Fruit fly (Drosophila melanogaster): ENCODE data around the gene CG42795.

The CG42795 gene

DNA sequence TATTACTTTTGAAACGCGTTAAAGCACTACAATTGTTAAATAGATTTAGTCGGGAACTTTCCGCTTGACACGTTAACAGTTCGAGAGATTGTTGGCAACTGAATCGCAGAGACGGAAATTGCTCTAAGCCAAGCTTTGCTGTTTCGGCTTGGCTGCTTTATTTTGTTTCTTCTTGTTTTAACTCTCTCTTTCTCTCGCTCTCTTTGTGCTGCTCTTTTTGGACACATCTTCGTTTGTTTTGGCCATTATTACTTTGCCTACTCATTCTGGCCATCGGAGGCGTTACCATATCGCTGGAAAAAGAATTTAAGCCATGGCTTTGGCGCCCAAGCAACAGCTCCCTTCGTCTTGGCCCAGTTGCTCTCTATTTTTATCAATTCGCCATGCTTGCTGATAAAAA, 36.0 kb upstream of the CG42795 start, which contains the start of gene CG12814 (continued):
- TF ChIP-seq topi (GFP tag; optimal IDR thresholded peaks at IDR 0.05) (no peak), CG6854 (GFP tag; optimal IDR thresholded peaks at IDR 0.05) (no peak), CG6792 (GFP tag; optimal IDR thresholded peaks at IDR 0.05) (no peak), cyc (GFP tag; optimal IDR thresholded peaks at IDR 0.05) (no peak), achi (GFP tag; optimal IDR thresholded peaks at IDR 0.05) (no peak), esn (GFP tag; optimal IDR thresholded peaks at IDR 0.05) (peak; percentile 19), CG8632 (GFP tag; optimal IDR thresholded peaks at IDR 0.05) (peak; percentile 25)

DNA sequence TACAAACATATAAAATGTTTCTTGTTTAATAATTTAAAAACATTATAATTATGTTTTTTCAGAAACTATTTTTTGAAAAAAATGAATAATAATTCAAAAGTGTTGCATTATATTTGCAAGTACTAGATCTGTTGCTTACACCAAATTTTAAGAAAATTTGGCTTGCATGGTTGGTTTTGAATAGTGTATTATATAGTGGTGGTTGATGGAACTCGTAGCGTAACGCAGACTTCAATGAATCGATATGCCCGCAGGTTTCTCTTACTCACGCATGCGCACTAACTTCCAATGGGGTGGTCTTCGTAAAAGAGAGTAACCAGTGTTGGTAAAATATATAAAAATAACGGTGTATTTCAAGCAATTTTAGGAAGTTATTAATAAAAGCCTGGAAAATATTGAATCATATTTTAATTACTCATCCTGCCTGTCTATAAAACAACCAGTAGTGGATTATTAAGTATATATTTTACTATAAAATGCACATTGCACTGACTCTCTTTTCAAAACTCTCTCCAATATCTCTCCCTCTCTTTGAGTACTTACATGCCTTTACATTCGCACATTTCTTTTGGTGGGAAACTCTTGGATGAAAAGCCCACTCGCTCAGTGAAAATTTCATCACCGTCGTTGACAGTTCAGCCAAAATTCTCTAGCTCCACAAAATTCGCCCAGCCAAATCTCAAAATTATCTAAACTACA, 35.3 kb upstream of the CG42795 start, which contains the start of gene Syn:
Gene Syn, plus strand, starts transcription at position 606 of the 699 bp plus-strand sequence.
- TF ChIP-seq cyc (GFP tag; optimal IDR thresholded peaks at IDR 0.05) (no peak), Eip78C (GFP tag) (peak; percentile 48), CG32006 (GFP tag; optimal IDR thresholded peaks at IDR 0.05) (peak; percentile 4), ss (GFP tag; optimal IDR thresholded peaks at IDR 0.05) (no peak), Hr4 (GFP tag; optimal IDR thresholded peaks at IDR 0.05) (peak; percentile 37)

DNA sequence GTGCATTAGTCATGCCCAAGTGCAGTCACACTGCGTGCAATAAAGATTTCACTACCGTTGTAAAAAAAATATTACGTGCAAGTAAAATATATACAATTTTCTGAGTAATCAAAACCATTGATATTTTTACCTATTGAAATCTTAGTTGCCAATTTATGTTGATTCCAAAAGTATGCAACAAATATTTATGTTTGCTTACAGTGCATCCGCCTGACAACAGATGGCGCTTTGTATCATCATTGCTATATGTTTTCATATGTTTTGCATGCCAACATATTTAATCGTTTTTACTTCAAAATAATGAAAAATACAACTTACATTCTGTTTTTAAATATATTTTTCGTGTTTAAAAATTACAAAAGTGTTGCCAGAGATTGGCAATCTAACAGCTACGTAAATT, 21.9 kb upstream of the CG42795 start:
- no peak for TF ChIP-seq CG8632 (GFP tag; optimal IDR thresholded peaks at IDR 0.05)
- TF ChIP-seq Eip78C (GFP tag), result peak; percentile 74
- TF ChIP-seq CG3919 (GFP tag; optimal IDR thresholded peaks at IDR 0.05), result peak; percentile 24
- no peak for TF ChIP-seq Ets21C (GFP tag; optimal IDR thresholded peaks at IDR 0.05)
- no peak for TF ChIP-seq CG6792 (GFP tag; optimal IDR thresholded peaks at IDR 0.05)
- no peak for TF ChIP-seq dsx (GFP tag; optimal IDR thresholded peaks at IDR 0.05; ENCODE audit: poor library complexity, severe bottlenecking)
- no peak for TF ChIP-seq Sox14 (GFP tag; optimal IDR thresholded peaks at IDR 0.05)
- TF ChIP-seq topi (GFP tag; optimal IDR thresholded peaks at IDR 0.05), result peak; percentile 30
- TF ChIP-seq fd59A (GFP tag; optimal IDR thresholded peaks at IDR 0.05), result no peak
- TF ChIP-seq CG3032 (tag; optimal IDR thresholded peaks at IDR 0.05), result no peak
- TF ChIP-seq CG8319 (GFP tag; optimal IDR thresholded peaks at IDR 0.05), result no peak
- peak; percentile 30 for TF ChIP-seq Met (GFP tag; optimal IDR thresholded peaks at IDR 0.05)
- peak; percentile 4 for TF ChIP-seq Hr4 (GFP tag; optimal IDR thresholded peaks at IDR 0.05)
- no peak for TF ChIP-seq Eip93F (GFP tag; optimal IDR thresholded peaks at IDR 0.05)
- no peak for TF ChIP-seq CG10669 (GFP tag; optimal IDR thresholded peaks at IDR 0.05)
- TF ChIP-seq Smox (GFP tag; optimal IDR thresholded peaks at IDR 0.05), result no peak
- peak; percentile 14 for TF ChIP-seq CG32006 (GFP tag; optimal IDR thresholded peaks at IDR 0.05)
- no peak for TF ChIP-seq CG6808 (GFP tag; optimal IDR thresholded peaks at IDR 0.05)
- TF ChIP-seq CG31627 (GFP tag; optimal IDR thresholded peaks at IDR 0.05), result peak; percentile 28
- peak; percentile 23 for TF ChIP-seq lz (GFP tag; optimal IDR thresholded peaks at IDR 0.05)
- TF ChIP-seq fkh (GFP tag; optimal IDR thresholded peaks at IDR 0.05), result peak; percentile 13
- TF ChIP-seq Blimp-1 (GFP tag; optimal IDR thresholded peaks at IDR 0.05), result no peak
- TF ChIP-seq cyc (GFP tag; optimal IDR thresholded peaks at IDR 0.05), result peak; percentile 16
- TF ChIP-seq Hr39 (GFP tag; optimal IDR thresholded peaks at IDR 0.05), result peak; percentile 2
- TF ChIP-seq esn (GFP tag; optimal IDR thresholded peaks at IDR 0.05), result peak; percentile 17
- TF ChIP-seq ss (GFP tag; optimal IDR thresholded peaks at IDR 0.05), result no peak

DNA sequence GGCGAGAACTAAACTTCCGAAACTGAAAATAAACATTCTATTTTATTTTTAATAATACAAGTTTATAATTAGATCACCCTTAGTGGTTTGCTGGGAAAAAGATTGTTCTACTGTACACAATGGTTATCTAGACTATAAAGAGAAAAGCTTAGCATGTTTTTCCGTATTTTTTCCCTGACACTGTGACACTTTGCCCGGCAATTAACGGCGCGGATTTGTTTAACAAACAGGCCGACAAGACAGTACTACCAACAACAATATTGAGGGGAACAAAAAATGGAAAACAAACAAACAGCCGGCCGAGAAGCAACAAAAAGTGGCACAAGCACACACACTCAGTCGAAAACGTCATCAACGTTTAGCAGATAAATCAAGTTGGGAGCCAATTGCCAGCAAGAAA, 18.8 kb upstream of the CG42795 start:
- TF ChIP-seq fkh (GFP tag; optimal IDR thresholded peaks at IDR 0.05), result peak; percentile 27
- no peak for TF ChIP-seq eg (GFP tag; IDR thresholded peaks at IDR 0.05)
- TF ChIP-seq vri (GFP tag; optimal IDR thresholded peaks at IDR 0.05), result no peak
- peak; percentile 55 for TF ChIP-seq svp (GFP tag)
- no peak for TF ChIP-seq CG3919 (GFP tag; optimal IDR thresholded peaks at IDR 0.05)

DNA sequence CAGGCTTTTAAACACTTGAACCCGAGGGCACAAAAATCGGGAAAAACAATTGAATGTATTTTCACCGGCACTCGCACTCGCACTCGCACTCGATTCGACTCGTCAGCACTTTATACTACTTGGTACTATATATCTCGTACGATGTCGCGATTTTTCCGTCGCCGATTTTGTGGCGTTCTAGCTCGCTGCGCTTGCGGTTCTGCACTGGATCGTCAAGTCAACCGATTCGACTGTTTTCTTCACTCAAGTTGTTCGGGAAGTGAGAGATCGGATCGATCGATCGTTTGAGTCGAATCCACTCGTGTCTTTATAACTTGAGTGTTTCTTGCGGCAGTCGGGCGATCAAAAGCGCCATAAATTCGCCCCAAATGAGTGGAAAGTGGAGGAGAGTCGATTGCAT, 12.7 kb upstream of the CG42795 start, which contains the start of gene Timp:
Gene Timp, minus strand, starts transcription at position 209 of the 400 bp plus-strand sequence.
- TF ChIP-seq CG11294 (GFP tag; IDR thresholded peaks at IDR 0.05), result no peak
- TF ChIP-seq eg (GFP tag; IDR thresholded peaks at IDR 0.05), result peak; percentile 53; the same call in 2 of the 3 replicates
- TF ChIP-seq net (GFP tag; optimal IDR thresholded peaks at IDR 0.05), result no peak
- no peak for TF ChIP-seq CG10669 (GFP tag; optimal IDR thresholded peaks at IDR 0.05)
- peak; percentile 77 for TF ChIP-seq Eip78C (GFP tag)
- TF ChIP-seq Hr39 (GFP tag; optimal IDR thresholded peaks at IDR 0.05), result no peak
- no peak for TF ChIP-seq CG7368 (GFP tag; optimal IDR thresholded peaks at IDR 0.05)
- peak; percentile 62 for TF ChIP-seq svp (GFP tag)
- no peak for TF ChIP-seq fd85E (GFP tag; optimal IDR thresholded peaks at IDR 0.05)
- no peak for TF ChIP-seq salr (GFP tag; optimal IDR thresholded peaks at IDR 0.05)
- TF ChIP-seq CG34406 (GFP tag; optimal IDR thresholded peaks at IDR 0.05), result no peak
- peak; percentile 5 for TF ChIP-seq CG9139 (GFP tag; optimal IDR thresholded peaks at IDR 0.05)
- 0 out of 2 replicates have a peak, but pooled peaks have one; percentile 35 for TF ChIP-seq CG15336 (GFP tag; IDR thresholded peaks at IDR 0.05)
- TF ChIP-seq CG6276 (GFP tag; optimal IDR thresholded peaks at IDR 0.05), result no peak
- no peak for TF ChIP-seq CG31627 (GFP tag; optimal IDR thresholded peaks at IDR 0.05)
- no peak for TF ChIP-seq Sox102F (GFP tag; optimal IDR thresholded peaks at IDR 0.05)
- TF ChIP-seq CG8319 (GFP tag; optimal IDR thresholded peaks at IDR 0.05), result no peak
- TF ChIP-seq Ets21C (GFP tag; optimal IDR thresholded peaks at IDR 0.05), result no peak
- TF ChIP-seq Eip93F (GFP tag; optimal IDR thresholded peaks at IDR 0.05), result no peak

Measured in whole organism, prepupa.